Worm (Caenorhabditis elegans): ENCODE measurements around the gene srsx-13.

- TF ChIP-seq hmbx-1 (tag; optimal IDR thresholded peaks at IDR 0.05) (no peak), ama-1 (optimal IDR thresholded peaks at IDR 0.05) (no peak), B0310.2 (tag; optimal IDR thresholded peaks at IDR 0.05) (no peak), flt-1 (GFP tag; IDR thresholded peaks at IDR 0.05) (no peak), hmg-4 (GFP tag; optimal IDR thresholded peaks at IDR 0.05) (no peak), ceh-36 (tag; optimal IDR thresholded peaks at IDR 0.05) (no peak)
Measured at ce11 chrV:5032176-5032575, 49.2 kb upstream of the srsx-13 start.
